Worm (Caenorhabditis elegans) whole organism, L3 larva: ENCODE measurements around the gene mks-3.

Experiments
- pqm-1 ChIP-seq: fragments of 150-350 bp; optimal IDR thresholded peaks from 2 replicates; lab custom pipeline; 2017; ENCODE audit warnings: missing biosample characterization, missing genetic modification characterization, inconsistent platforms
- snpc-4 ChIP-seq: fragments of 150-350 bp; optimal IDR thresholded peaks from 2 replicates; lab custom pipeline; 2014; ENCODE audit warnings: missing biosample characterization, missing genetic modification characterization

ce11 chrII:7554716-7555247 lies 28.7 kb downstream of the mks-3 start:
- TF ChIP-seq pqm-1 (tag; lab: Kevin White, UChicago), result peak; percentile 79
- TF ChIP-seq snpc-4 (tag; lab: Kevin White, UChicago), result no peak
